Worm (Caenorhabditis elegans) whole organism, L4/young adult: ENCODE results near the gene sdhd-1.

ENCODE experiments used
- W03F9.2 ChIP-seq: fragments of 150-350 bp; optimal IDR thresholded peaks from 2 replicates; lab custom pipeline; 2014; ENCODE audit warnings: missing biosample characterization, missing genetic modification characterization
- dao-5 ChIP-seq: sonication (generic microtip); optimal IDR thresholded peaks from 2 replicates; lab custom pipeline; 2016; ENCODE audit warnings: missing genotype, missing genetic modification characterization, moderate library complexity, missing compliant biosample characterization
- him-1 ChIP-seq: sonication (generic microtip); optimal IDR thresholded peaks from 2 replicates; lab custom pipeline; 2016; ENCODE audit warnings: missing genotype, missing genetic modification reagents, missing genetic modification characterization, missing compliant biosample characterization

The sdhd-1 gene

ce11 chrII:11025566-11025965, 24.1 kb downstream of the sdhd-1 start, which contains the start of gene F33A8.7:
Gene F33A8.7, minus strand, starts transcription at chrII:11025666.
- no peak for TF ChIP-seq W03F9.2 (tag; lab: Kevin White, UChicago)
- no peak for TF ChIP-seq him-1 (tag; lab: Kevin White, UChicago)
- TF ChIP-seq dao-5 (tag; lab: Kevin White, UChicago): no peak

- peak; percentile 33 for TF ChIP-seq W03F9.2 (tag; lab: Kevin White, UChicago)
- no peak for TF ChIP-seq dao-5 (tag; lab: Kevin White, UChicago)
Observed at ce11 chrII:11022023-11022422, 27.7 kb downstream of the sdhd-1 start, which contains the start of gene let-858. Gene let-858, plus strand, starts transcription at chrII:11022370.

- TF ChIP-seq him-1 (tag; lab: Kevin White, UChicago) (no peak), W03F9.2 (tag; lab: Kevin White, UChicago) (no peak), dao-5 (tag; lab: Kevin White, UChicago) (no peak)
Observed at ce11 chrII:11020707-11021106, 29.0 kb downstream of the sdhd-1 start.

- TF ChIP-seq W03F9.2 (tag; lab: Kevin White, UChicago): no peak
- no peak for TF ChIP-seq dao-5 (tag; lab: Kevin White, UChicago)
Observed at ce11 chrII:11016884-11017283, 32.8 kb downstream of the sdhd-1 start.

ce11 chrII:11016835-11016883, 33.1 kb downstream of the sdhd-1 start, which contains the start of gene ram-2:
Gene ram-2, minus strand, starts transcription at chrII:11016881.
- no peak for TF ChIP-seq him-1 (tag; lab: Kevin White, UChicago)
- TF ChIP-seq W03F9.2 (tag; lab: Kevin White, UChicago): no peak
- no peak for TF ChIP-seq dao-5 (tag; lab: Kevin White, UChicago)

ce11 chrII:11016435-11016834, 33.3 kb downstream of the sdhd-1 start:
- TF ChIP-seq W03F9.2 (tag; lab: Kevin White, UChicago) (no peak), him-1 (tag; lab: Kevin White, UChicago) (no peak), dao-5 (tag; lab: Kevin White, UChicago) (no peak)

- TF ChIP-seq W03F9.2 (tag; lab: Kevin White, UChicago) (no peak), dao-5 (tag; lab: Kevin White, UChicago) (no peak), him-1 (tag; lab: Kevin White, UChicago) (no peak)
Observed at ce11 chrII:11015734-11016133, 34.0 kb downstream of the sdhd-1 start.

- no peak for TF ChIP-seq W03F9.2 (tag; lab: Kevin White, UChicago)
Observed at ce11 chrII:11015210-11015609, 34.5 kb downstream of the sdhd-1 start.

- TF ChIP-seq dao-5 (tag; lab: Kevin White, UChicago) (no peak), W03F9.2 (tag; lab: Kevin White, UChicago) (no peak), him-1 (tag; lab: Kevin White, UChicago) (no peak)
Observed at ce11 chrII:11013667-11014066, 36.0 kb downstream of the sdhd-1 start, which contains the start of gene col-81. Gene col-81, minus strand, starts transcription at chrII:11013767.

- TF ChIP-seq dao-5 (tag; lab: Kevin White, UChicago) (no peak), him-1 (tag; lab: Kevin White, UChicago) (no peak), W03F9.2 (tag; lab: Kevin White, UChicago) (no peak)
Observed at ce11 chrII:11012532-11013179, 37.1 kb downstream of the sdhd-1 start.

ce11 chrII:11010914-11011313, 38.8 kb downstream of the sdhd-1 start:
- no peak for TF ChIP-seq W03F9.2 (tag; lab: Kevin White, UChicago)
- no peak for TF ChIP-seq him-1 (tag; lab: Kevin White, UChicago)
- TF ChIP-seq dao-5 (tag; lab: Kevin White, UChicago): no peak

ce11 chrII:11004381-11004780, 45.3 kb downstream of the sdhd-1 start:
- TF ChIP-seq dao-5 (tag; lab: Kevin White, UChicago): no peak
- TF ChIP-seq W03F9.2 (tag; lab: Kevin White, UChicago): no peak
- no peak for TF ChIP-seq him-1 (tag; lab: Kevin White, UChicago)
